Worm (Caenorhabditis elegans) whole organism, L4 larva: ENCODE results near the gene cblc-1.

Experiments used
- Y5F2A.4 ChIP-seq: fragments of 200-800 bp; sonication (Bioruptor generic); optimal IDR thresholded peaks from 2 replicates; lab custom pipeline; 2018; ENCODE audit warnings: mild to moderate bottlenecking, missing genetic modification characterization, missing compliant biosample characterization
- ceh-20 ChIP-seq: fragments of 200-800 bp; sonication (Bioruptor generic); IDR thresholded peaks from 2 replicates; pipeline ENCODE4 v1.3.6; 2022; ENCODE audit warnings: missing genetic modification reagents, missing genetic modification characterization, missing compliant biosample characterization
- dmd-8 ChIP-seq: fragments of 200-800 bp; sonication (Bioruptor generic); IDR thresholded peaks from 2 replicates; pipeline ENCODE4 v1.3.6; 2022; ENCODE audit warnings: missing genetic modification characterization, missing compliant biosample characterization
- jun-1 ChIP-seq: fragments of 150-350 bp; optimal IDR thresholded peaks from 2 replicates; lab custom pipeline; 2014; ENCODE audit warnings: missing biosample characterization, missing genetic modification reagents, missing genetic modification characterization
- lin-13 ChIP-seq: fragments of 150-350 bp; optimal IDR thresholded peaks from 2 replicates; lab custom pipeline; 2014; ENCODE audit warnings: missing biosample characterization, missing genetic modification reagents, missing genetic modification characterization
- nhr-6 ChIP-seq: fragments of 150-350 bp; optimal IDR thresholded peaks from 2 replicates; lab custom pipeline; 2014; ENCODE audit warnings: missing biosample characterization, missing genetic modification characterization
- snpc-1.2 ChIP-seq: fragments of 200-800 bp; sonication (Bioruptor generic); IDR thresholded peaks from 2 replicates; pipeline ENCODE4 v1.3.6; 2022; ENCODE audit warnings: missing genetic modification reagents, missing genetic modification characterization, missing compliant biosample characterization

DNA sequence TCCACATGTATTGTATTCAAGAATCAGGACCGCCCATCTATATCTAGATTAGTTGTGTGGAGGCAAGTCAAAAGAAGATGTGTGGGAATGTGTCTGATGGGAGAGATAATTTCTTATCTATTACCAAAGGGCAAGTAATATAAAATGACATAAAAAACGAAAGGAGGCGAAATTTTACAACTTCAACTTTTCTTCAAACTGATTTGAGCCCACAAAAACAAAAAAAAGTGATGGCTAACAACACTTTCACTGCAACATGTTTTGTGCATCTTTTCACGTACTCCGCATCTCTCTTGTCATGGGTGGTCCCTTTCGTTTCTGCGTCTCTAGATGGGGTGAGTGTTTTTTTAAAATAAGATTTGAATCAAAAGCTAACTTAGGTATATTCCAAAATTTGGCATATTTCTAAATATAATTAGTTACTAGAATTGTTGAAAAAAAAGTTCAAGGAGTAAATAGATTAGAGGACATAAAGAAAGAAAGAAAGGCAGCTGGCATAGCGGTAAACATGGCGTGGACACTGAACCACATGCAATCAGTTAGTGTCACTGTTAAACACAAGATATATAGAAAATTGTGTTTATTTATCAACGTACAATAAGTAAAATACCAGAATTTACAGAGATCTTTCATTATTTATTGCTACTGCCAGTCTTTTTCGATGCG is 724 bp upstream of the cblc-1 start, which contains the start of gene ZK546.19:
- TF ChIP-seq dmd-8 (GFP tag; lab: Robert Waterston, UW) (no peak), snpc-1.2 (GFP tag; lab: Robert Waterston, UW) (no peak), ceh-20 (GFP tag; lab: Robert Waterston, UW) (0 out of 2 replicates have a peak, but pooled peaks have one; percentile 39), jun-1 (no peak), nhr-6 (no peak), Y5F2A.4 (GFP tag; lab: Kevin White, UChicago) (no peak), lin-13 (GFP tag; lab: Kevin White, UChicago) (no peak)
